Worm (Caenorhabditis elegans) whole organism, L2 larva: ENCODE measurements around the gene C08D8.7.

Experiments used
- ZK546.5 ChIP-seq: sonication (generic microtip); optimal IDR thresholded peaks from 2 replicates; lab custom pipeline; 2017; ENCODE audit warnings: missing biosample characterization, missing genetic modification characterization
- alr-1 ChIP-seq: fragments of 150-350 bp; optimal IDR thresholded peaks from 2 replicates; lab custom pipeline; 2014; ENCODE audit warnings: missing biosample characterization, missing genetic modification characterization
- egl-27 ChIP-seq: sonication (generic microtip); optimal IDR thresholded peaks from 3 replicates; lab custom pipeline; 2017; ENCODE audit warnings: missing biosample characterization, missing genetic modification reagents, missing genetic modification characterization
- gmeb-1 ChIP-seq: fragments of 150-350 bp; optimal IDR thresholded peaks from 2 replicates; lab custom pipeline; 2014; ENCODE audit warnings: missing biosample characterization, missing genetic modification characterization
- lin-39 ChIP-seq: fragments of 150-350 bp; optimal IDR thresholded peaks from 2 replicates; lab custom pipeline; 2014; ENCODE audit warnings: missing biosample characterization, missing genetic modification reagents, missing genetic modification characterization
- mbf-1 ChIP-seq: sonication (generic microtip); optimal IDR thresholded peaks from 2 replicates; lab custom pipeline; 2017; ENCODE audit warnings: missing biosample characterization, missing genetic modification characterization
- nhr-10 ChIP-seq: sonication (generic microtip); optimal IDR thresholded peaks from 2 replicates; lab custom pipeline; 2017; ENCODE audit warnings: missing biosample characterization, missing genetic modification characterization
- nhr-12 ChIP-seq: fragments of 150-350 bp; optimal IDR thresholded peaks from 2 replicates; lab custom pipeline; 2014; ENCODE audit warnings: missing biosample characterization, missing genetic modification characterization
- nhr-23 ChIP-seq: fragments of 150-350 bp; optimal IDR thresholded peaks from 2 replicates; lab custom pipeline; 2014; ENCODE audit warnings: missing biosample characterization, missing genetic modification reagents, missing genetic modification characterization
- sma-3 ChIP-seq: sonication (generic microtip); optimal IDR thresholded peaks from 2 replicates; lab custom pipeline; 2016; ENCODE audit warnings: missing genetic modification reagents, missing genetic modification characterization, missing compliant biosample characterization
- unc-55 ChIP-seq: fragments of 150-350 bp; sonication (generic microtip); optimal IDR thresholded peaks from 3 replicates; lab custom pipeline; 2014; ENCODE audit warnings: missing biosample characterization, missing genetic modification reagents, missing genetic modification characterization
- unc-62 ChIP-seq: fragments of 150-350 bp; optimal IDR thresholded peaks from 2 replicates; lab custom pipeline; 2014; ENCODE audit warnings: missing biosample characterization, missing genetic modification reagents, missing genetic modification characterization
- ztf-1 ChIP-seq: fragments of 200-800 bp; sonication (Bioruptor generic); conservative IDR thresholded peaks from 2 replicates; pipeline ENCODE4 v1.3.6; 2022; ENCODE audit warnings: missing genetic modification characterization, missing compliant biosample characterization

C08D8.7 gene

DNA sequence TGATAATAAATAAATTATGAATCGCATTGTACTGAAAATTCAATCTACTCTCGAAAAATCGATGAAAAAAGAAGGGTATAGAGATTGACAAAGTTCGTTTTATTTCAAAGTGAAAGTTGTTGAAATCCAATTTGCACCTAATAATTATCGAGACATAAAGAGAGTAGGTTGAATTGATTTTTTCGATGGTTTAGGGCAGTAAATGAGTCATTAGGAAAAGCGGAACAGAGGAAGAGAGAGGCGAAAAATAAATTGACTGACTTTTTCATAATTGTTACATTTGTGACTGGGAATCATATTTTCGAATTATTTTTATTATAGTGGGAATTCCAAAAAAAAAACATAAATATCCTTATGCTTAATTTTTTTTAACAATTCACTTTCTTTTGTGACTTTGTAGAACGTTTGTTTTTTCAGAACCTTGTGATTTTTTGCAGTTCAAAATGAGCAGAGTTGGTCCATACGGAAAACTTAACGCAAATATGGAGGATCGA is 53.4 kb downstream of the C08D8.7 start, which contains the start of the genes pho-6 and F52E1.3:
pho-6 (minus strand) TSS at position 101 of the 494 bp plus-strand sequence.
F52E1.3 (plus strand) TSS at position 444 of the 494 bp plus-strand sequence.
- no peak for TF ChIP-seq sma-3
- TF ChIP-seq lin-39, result no peak
- no peak for TF ChIP-seq gmeb-1 (tag; lab: Kevin White, UChicago)
- no peak for TF ChIP-seq alr-1 (tag; lab: Kevin White, UChicago)
- TF ChIP-seq egl-27 (tag; lab: Kevin White, UChicago), result no peak
- TF ChIP-seq nhr-10 (tag; lab: Kevin White, UChicago), result no peak
- TF ChIP-seq mbf-1 (tag; lab: Kevin White, UChicago), result no peak
- no peak for TF ChIP-seq unc-55
- no peak for TF ChIP-seq ZK546.5
- no peak for TF ChIP-seq unc-62 (GFP tag; lab: Kevin White, UChicago)
- TF ChIP-seq nhr-23 (tag; lab: Kevin White, UChicago), result no peak
- TF ChIP-seq ztf-1 (GFP tag; lab: Robert Waterston, UW), result no peak
- TF ChIP-seq nhr-12 (tag; lab: Kevin White, UChicago), result no peak
